Worm (Caenorhabditis elegans) whole organism, late embryonic: Measurements from ENCODE around the gene F27B3.8.

Experiments
- T23F11.4 ChIP-seq: fragments of 200-800 bp; sonication (Bioruptor generic); optimal IDR thresholded peaks from 2 replicates; lab custom pipeline; 2018; ENCODE audit warnings: mild to moderate bottlenecking, missing genetic modification characterization, missing compliant biosample characterization
- Y22D7AL.16 ChIP-seq: sonication (generic microtip); optimal IDR thresholded peaks from 2 replicates; lab custom pipeline; 2016; ENCODE audit warnings: missing genetic modification characterization, missing compliant biosample characterization
- elt-2 ChIP-seq: sonication (generic microtip); optimal IDR thresholded peaks from 2 replicates; lab custom pipeline; 2016; ENCODE audit warnings: missing genetic modification reagents, missing genetic modification characterization, missing compliant biosample characterization
- fkh-10 ChIP-seq: fragments of 150-350 bp; optimal IDR thresholded peaks from 2 replicates; lab custom pipeline; 2014; ENCODE audit warnings: missing biosample characterization, missing genetic modification reagents, missing genetic modification characterization
- hlh-13 ChIP-seq: fragments of 200-800 bp; sonication (Bioruptor generic); optimal IDR thresholded peaks from 2 replicates; lab custom pipeline; 2018; ENCODE audit warnings: mild to moderate bottlenecking, missing genetic modification characterization, missing compliant biosample characterization
- madf-2 ChIP-seq: sonication (generic microtip); optimal IDR thresholded peaks from 2 replicates; lab custom pipeline; 2017; ENCODE audit warnings: missing genetic modification characterization, missing compliant biosample characterization
- mec-3 ChIP-seq: sonication (generic microtip); optimal IDR thresholded peaks from 2 replicates; lab custom pipeline; 2016; ENCODE audit warnings: borderline replicate concordance, missing genetic modification characterization, missing compliant biosample characterization
- sdc-2 ChIP-seq: sonication (generic microtip); optimal IDR thresholded peaks from 2 replicates; lab custom pipeline; 2016; ENCODE audit warnings: missing genotype, missing genetic modification characterization, missing compliant biosample characterization

The F27B3.8 gene

ce11 chrIII:6625317-6625716 is 45.8 kb downstream of the F27B3.8 start (continued):
- no peak for TF ChIP-seq Y22D7AL.16 (tag; lab: Kevin White, UChicago)
- peak; percentile 12 for TF ChIP-seq elt-2
- no peak for TF ChIP-seq fkh-10
- TF ChIP-seq sdc-2 (tag; lab: Kevin White, UChicago): no peak
- no peak for TF ChIP-seq T23F11.4
- TF ChIP-seq mec-3: no peak
- TF ChIP-seq madf-2 (tag; lab: Kevin White, UChicago): no peak
- TF ChIP-seq hlh-13: no peak
